Fruit fly (Drosophila melanogaster) whole organism, embryonic: ENCODE data around the gene RfC3.

ENCODE experiments used
- Blimp-1 ChIP-seq: fragments of 200-800 bp; sonication (Bioruptor generic); optimal IDR thresholded peaks from 3 replicates; lab custom pipeline; 2018; ENCODE audit warnings: missing biosample characterization, missing genetic modification characterization, mild to moderate bottlenecking, moderate library complexity, missing genetic modification reagents
- BtbVII ChIP-seq: fragments of 200-800 bp; sonication (Bioruptor generic); optimal IDR thresholded peaks from 3 replicates; lab custom pipeline; 2017; ENCODE audit warnings: missing biosample characterization, mild to moderate bottlenecking, missing genetic modification characterization
- CG10274 ChIP-seq: fragments of 200-800 bp; sonication (Bioruptor generic); optimal IDR thresholded peaks from 3 replicates; lab custom pipeline; 2017; ENCODE audit warnings: missing biosample characterization, mild to moderate bottlenecking, missing genetic modification characterization
- CG10979 ChIP-seq: fragments of 200-800 bp; sonication (Bioruptor generic); optimal IDR thresholded peaks from 2 replicates; lab custom pipeline; 2018; ENCODE audit warnings: missing biosample characterization, mild to moderate bottlenecking, missing genetic modification characterization, moderate library complexity
- CG12236 ChIP-seq: fragments of 200-800 bp; sonication (Bioruptor generic); optimal IDR thresholded peaks from 2 replicates; lab custom pipeline; 2016; ENCODE audit warnings: missing biosample characterization, missing genetic modification characterization
- CG12769 ChIP-seq: fragments of 200-800 bp; sonication (Bioruptor generic); optimal IDR thresholded peaks from 2 replicates; lab custom pipeline; 2019; ENCODE audit warnings: missing biosample characterization, mild to moderate bottlenecking, missing genetic modification characterization, moderate library complexity
- CG12942 ChIP-seq: fragments of 200-800 bp; sonication (Bioruptor generic); optimal IDR thresholded peaks from 3 replicates; lab custom pipeline; 2016; ENCODE audit warnings: missing biosample characterization, missing genetic modification characterization
- CG14050 ChIP-seq: fragments of 200-800 bp; sonication (Bioruptor generic); IDR thresholded peaks from 3 replicates; pipeline ENCODE4 v1.3.6; 2022; ENCODE audit warnings: missing biosample characterization, missing genetic modification characterization
- CG14441 ChIP-seq: fragments of 200-800 bp; sonication (Bioruptor generic); IDR thresholded peaks from 2 replicates; pipeline ENCODE4 v1.3.6; 2022; ENCODE audit warnings: missing biosample characterization, missing genetic modification characterization
- CG15514 ChIP-seq: fragments of 200-800 bp; sonication (Bioruptor generic); optimal IDR thresholded peaks from 3 replicates; lab custom pipeline; 2017; ENCODE audit warnings: missing biosample characterization, missing genetic modification characterization, mild to moderate bottlenecking, moderate library complexity, missing genetic modification reagents
- CG15696 ChIP-seq: fragments of 200-800 bp; sonication (Bioruptor generic); optimal IDR thresholded peaks from 2 replicates; lab custom pipeline; 2019; ENCODE audit warnings: missing biosample characterization, mild to moderate bottlenecking, missing genetic modification characterization, moderate library complexity
- CG17328 ChIP-seq: fragments of 200-800 bp; sonication (Bioruptor generic); IDR thresholded peaks from 2 replicates; pipeline ENCODE4 v1.3.6; 2022; ENCODE audit warnings: missing biosample characterization, missing genetic modification characterization
- CG18599 ChIP-seq: fragments of 200-800 bp; sonication (Bioruptor generic); optimal IDR thresholded peaks from 3 replicates; lab custom pipeline; 2017; ENCODE audit warnings: missing biosample characterization, missing genetic modification characterization, mild to moderate bottlenecking, moderate library complexity, missing genetic modification reagents
- CG3847 ChIP-seq: fragments of 200-800 bp; sonication (Bioruptor generic); IDR thresholded peaks from 2 replicates; pipeline ENCODE4 v1.3.6; 2022; ENCODE audit warnings: missing biosample characterization, missing genetic modification characterization
- CG4730 ChIP-seq: fragments of 200-800 bp; sonication (Bioruptor generic); IDR thresholded peaks from 2 replicates; pipeline ENCODE4 v1.3.6; 2022; ENCODE audit warnings: missing biosample characterization, missing genetic modification characterization
- CG7839 ChIP-seq: fragments of 200-800 bp; sonication (Bioruptor generic); optimal IDR thresholded peaks from 3 replicates; lab custom pipeline; 2018; ENCODE audit warnings: missing biosample characterization, mild to moderate bottlenecking, missing genetic modification characterization, moderate library complexity
- CHES-1-like ChIP-seq: fragments of 200-800 bp; sonication (Bioruptor generic); optimal IDR thresholded peaks from 2 replicates; lab custom pipeline; 2016; ENCODE audit warnings: missing biosample characterization, missing genetic modification characterization
- CTCF ChIP-seq: fragments of 200-800 bp; sonication (Bioruptor generic); optimal IDR thresholded peaks from 2 replicates; lab custom pipeline; 2017; ENCODE audit warnings: missing biosample characterization, mild to moderate bottlenecking, missing genetic modification characterization, moderate library complexity
- E2f1 ChIP-seq: fragments of 200-800 bp; sonication (Bioruptor generic); IDR thresholded peaks from 2 replicates; pipeline ENCODE4 v1.3.6; 2022; ENCODE audit warnings: missing biosample characterization, missing genetic modification characterization
- Ets97D ChIP-seq: fragments of 200-800 bp; sonication (Bioruptor generic); optimal IDR thresholded peaks from 3 replicates; lab custom pipeline; 2016; ENCODE audit warnings: missing biosample characterization, missing genetic modification characterization
- Fer3 ChIP-seq: fragments of 200-800 bp; sonication (Bioruptor generic); optimal IDR thresholded peaks from 2 replicates; lab custom pipeline; 2018; ENCODE audit warnings: missing biosample characterization, mild to moderate bottlenecking, missing genetic modification characterization, moderate library complexity
- HmgZ ChIP-seq: fragments of 200-800 bp; sonication (Bioruptor generic); optimal IDR thresholded peaks from 2 replicates; lab custom pipeline; 2018; ENCODE audit warnings: missing biosample characterization, mild to moderate bottlenecking, missing genetic modification characterization
- Hr3 ChIP-seq: fragments of 200-800 bp; sonication (Bioruptor generic); optimal IDR thresholded peaks from 3 replicates; lab custom pipeline; 2016; ENCODE audit warnings: missing biosample characterization, missing genetic modification characterization
- Lhr ChIP-seq: fragments of 200-800 bp; sonication (Bioruptor generic); optimal IDR thresholded peaks from 3 replicates; lab custom pipeline; 2017; ENCODE audit warnings: mild to moderate bottlenecking, missing biosample characterization, missing genetic modification reagents, missing genetic modification characterization
- Ravus ChIP-seq: fragments of 200-800 bp; sonication (Bioruptor generic); IDR thresholded peaks from 2 replicates; pipeline ENCODE4 v1.3.6; 2022; ENCODE audit warnings: missing biosample characterization, missing genetic modification characterization
- Side ChIP-seq: fragments of 200-800 bp; sonication (Bioruptor generic); optimal IDR thresholded peaks from 2 replicates; lab custom pipeline; 2016; ENCODE audit warnings: missing biosample characterization, missing genetic modification characterization
- Sox100B ChIP-seq: fragments of 200-800 bp; sonication (Bioruptor generic); optimal IDR thresholded peaks from 3 replicates; lab custom pipeline; 2018; ENCODE audit warnings: missing biosample characterization, mild to moderate bottlenecking, missing genetic modification characterization
- Xrp1 ChIP-seq: fragments of 200-800 bp; sonication (Bioruptor generic); IDR thresholded peaks from 2 replicates; pipeline ENCODE4 v1.3.6; 2022; ENCODE audit warnings: missing biosample characterization, missing genetic modification characterization
- al ChIP-seq: fragments of 200-800 bp; sonication (Bioruptor generic); IDR thresholded peaks from 2 replicates; pipeline ENCODE4 v1.3.6; 2022; ENCODE audit warnings: missing biosample characterization, missing genetic modification characterization
- bigmax ChIP-seq: fragments of 200-800 bp; sonication (Bioruptor generic); optimal IDR thresholded peaks from 2 replicates; lab custom pipeline; 2018; ENCODE audit warnings: missing biosample characterization, mild to moderate bottlenecking, missing genetic modification characterization
- btn ChIP-seq: fragments of 200-800 bp; sonication (Bioruptor generic); optimal IDR thresholded peaks from 2 replicates; lab custom pipeline; 2016; ENCODE audit warnings: missing biosample characterization, missing genetic modification characterization
- da ChIP-seq: fragments of 200-800 bp; sonication (Bioruptor generic); optimal IDR thresholded peaks from 2 replicates; lab custom pipeline; 2016; ENCODE audit warnings: missing biosample characterization, missing genetic modification characterization
- danr ChIP-seq: fragments of 200-800 bp; sonication (Bioruptor generic); IDR thresholded peaks from 2 replicates; pipeline ENCODE4 v1.3.6; 2022; ENCODE audit warnings: missing biosample characterization, missing genetic modification characterization
- disco-r ChIP-seq: fragments of 200-800 bp; sonication (Bioruptor generic); optimal IDR thresholded peaks from 2 replicates; lab custom pipeline; 2016; ENCODE audit warnings: missing biosample characterization, missing genetic modification characterization
- eve ChIP-seq, 2 experiments: fragments of >200 bp; optimal IDR thresholded peaks; 2 replicates each; lab custom pipeline; 2017; ENCODE audit warnings: missing biosample characterization in 2 of 2, missing genetic modification characterization in 2 of 2
- fd3F ChIP-seq: fragments of 200-800 bp; sonication (Bioruptor generic); optimal IDR thresholded peaks from 2 replicates; lab custom pipeline; 2018; ENCODE audit warnings: missing biosample characterization, mild to moderate bottlenecking, missing genetic modification characterization, moderate library complexity
- ftz-f1 ChIP-seq: fragments of 200-800 bp; sonication (Bioruptor generic); optimal IDR thresholded peaks from 2 replicates; lab custom pipeline; 2016; ENCODE audit warnings: missing biosample characterization, missing genetic modification characterization
- gt ChIP-seq: fragments of 200-800 bp; sonication (Bioruptor generic); IDR thresholded peaks from 2 replicates; pipeline ENCODE4 v1.3.6; 2022; ENCODE audit warnings: missing biosample characterization, missing genetic modification characterization
- h ChIP-seq: fragments of >200 bp; optimal IDR thresholded peaks from 2 replicates; lab custom pipeline; 2017
- her ChIP-seq: fragments of 200-800 bp; sonication (Bioruptor generic); optimal IDR thresholded peaks from 2 replicates; lab custom pipeline; 2016; ENCODE audit warnings: missing biosample characterization, missing genetic modification characterization
- ind ChIP-seq: fragments of 200-800 bp; sonication (Bioruptor generic); optimal IDR thresholded peaks from 3 replicates; lab custom pipeline; 2016; ENCODE audit warnings: missing biosample characterization, missing genetic modification characterization
- insv ChIP-seq, 2 experiments: fragments of 200-800 bp; sonication (Bioruptor generic); optimal IDR thresholded peaks; 3 replicates each; lab custom pipeline; 2016 to 2018; ENCODE audit warnings: missing biosample characterization in 2 of 2, missing genetic modification characterization in 2 of 2
- luna ChIP-seq: fragments of 200-800 bp; sonication (Bioruptor generic); optimal IDR thresholded peaks from 2 replicates; lab custom pipeline; 2016; ENCODE audit warnings: missing biosample characterization, missing genetic modification characterization
- nau ChIP-seq: fragments of 200-800 bp; sonication (Bioruptor generic); optimal IDR thresholded peaks from 3 replicates; lab custom pipeline; 2017; ENCODE audit warnings: missing biosample characterization, mild to moderate bottlenecking, missing genetic modification characterization, missing genetic modification reagents
- otp ChIP-seq: fragments of 200-800 bp; sonication (Bioruptor generic); IDR thresholded peaks from 3 replicates; pipeline ENCODE4, ENCODE4 v1.3.6; 2022; ENCODE audit warnings: missing biosample characterization, missing genetic modification characterization
- salm ChIP-seq: fragments of 200-800 bp; sonication (Bioruptor generic); optimal IDR thresholded peaks from 2 replicates; lab custom pipeline; 2018; ENCODE audit warnings: missing biosample characterization, mild to moderate bottlenecking, missing genetic modification characterization
- sens ChIP-seq: fragments of 200-800 bp; sonication (Bioruptor generic); peaks from one replicate; lab custom pipeline; 2016; ENCODE audit warnings: missing biosample characterization, missing genetic modification characterization
- sna ChIP-seq: fragments of 200-800 bp; sonication (Bioruptor generic); IDR thresholded peaks from 2 replicates; pipeline ENCODE4 v1.3.6; 2022; ENCODE audit warnings: missing biosample characterization, missing genetic modification characterization; ENCODE audit not compliant: partially characterized antibody
- tll ChIP-seq, 2 experiments: fragments of 200-800 bp in 1 of 2; fragments of >200 bp in 1 of 2; sonication (Bioruptor generic) in 1 of 2; optimal IDR thresholded peaks; 2 replicates each; lab custom pipeline; 2017 to 2019; ENCODE audit warnings: missing biosample characterization in 2 of 2, missing genetic modification characterization in 2 of 2, mild to moderate bottlenecking in 1 of 2, moderate library complexity in 1 of 2
- toy ChIP-seq: fragments of 200-800 bp; sonication (Bioruptor generic); IDR thresholded peaks from 2 replicates; pipeline ENCODE4 v1.3.6; 2022; ENCODE audit warnings: missing biosample characterization, missing genetic modification characterization
- zf30C ChIP-seq: fragments of 200-800 bp; sonication (Bioruptor generic); optimal IDR thresholded peaks from 3 replicates; lab custom pipeline; 2018; ENCODE audit warnings: missing biosample characterization, mild to moderate bottlenecking, missing genetic modification characterization

RfC3 gene

DNA sequence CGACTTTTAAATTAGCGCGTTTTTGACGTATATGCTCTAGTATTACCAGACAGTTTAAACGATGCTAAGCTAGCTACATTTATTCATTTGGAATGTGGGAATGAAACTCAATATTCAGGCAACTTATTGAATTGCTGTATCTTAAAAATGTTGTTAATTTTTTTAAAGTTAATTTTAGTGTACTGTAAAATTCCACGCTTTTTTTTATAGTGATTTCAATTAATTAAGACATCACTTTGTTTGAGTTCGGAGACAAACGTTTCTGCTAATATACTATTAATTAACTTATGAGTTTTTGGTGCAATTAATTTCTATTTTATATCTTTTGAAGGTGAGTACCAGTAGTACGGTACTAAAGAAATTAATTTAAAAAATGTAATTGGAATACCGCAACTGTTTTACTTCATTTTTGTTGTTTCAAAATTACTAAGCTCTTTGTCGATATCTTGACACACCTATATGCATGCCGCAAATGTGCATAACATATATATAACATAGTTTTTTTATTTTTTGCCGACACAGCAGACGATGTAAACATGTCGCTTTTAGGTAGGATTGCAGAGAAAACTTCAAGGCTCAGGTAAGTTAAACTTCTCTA is 32.7 kb upstream of the RfC3 start, which contains the start of the genes Cdk1 and mRpS7 (continued):
- peak; percentile 56 for TF ChIP-seq E2f1 (GFP tag; lab: Robert Waterston, UW)
- TF ChIP-seq CG10274 = no peak
- TF ChIP-seq her = no peak
- peak; percentile 28 for TF ChIP-seq BtbVII
- TF ChIP-seq gt = no peak
- peak; percentile 51; the same call in 1 of the 2 replicates for TF ChIP-seq CG3847 (GFP tag; lab: Robert Waterston, UW)
- TF ChIP-seq Ets97D (GFP tag; lab: Kevin White, UChicago) = peak; percentile 31
- no peak; the same call in 1 of the 2 replicates for TF ChIP-seq Ravus (GFP tag; lab: Robert Waterston, UW)
- peak; percentile 55 for TF ChIP-seq Blimp-1
- TF ChIP-seq HmgZ (tag; lab: Kevin White, UChicago) = peak; percentile 51
- TF ChIP-seq CG18599 = peak; percentile 75
- TF ChIP-seq Lhr = peak; percentile 45
- peak; percentile 74 for TF ChIP-seq Fer3 (tag; lab: Kevin White, UChicago)
- no peak for TF ChIP-seq h
- no peak for TF ChIP-seq CG12769 (tag; lab: Kevin White, UChicago)
- peak; percentile 34 for TF ChIP-seq da (GFP tag; lab: Kevin White, UChicago)
- TF ChIP-seq nau (GFP tag; lab: Kevin White, UChicago) = peak; percentile 12
- no peak for TF ChIP-seq zf30C (GFP tag; lab: Kevin White, UChicago)
- peak; percentile 69 for TF ChIP-seq Xrp1
- TF ChIP-seq fd3F (GFP tag; lab: Kevin White, UChicago) = peak; percentile 66
- TF ChIP-seq CG17328 (GFP tag; lab: Robert Waterston, UW) = peak; percentile 70
- TF ChIP-seq otp = 0 out of 3 replicates have a peak, but pooled peaks have one; percentile 41
- TF ChIP-seq danr (GFP tag; lab: Robert Waterston, UW) = no peak
- peak; percentile 86 for TF ChIP-seq CG7839
- no peak for TF ChIP-seq ftz-f1 (GFP tag; lab: Kevin White, UChicago)
- TF ChIP-seq CG14050 = peak; percentile 41; the same call in 1 of the 3 replicates
- no peak for TF ChIP-seq CG12236 (GFP tag; lab: Kevin White, UChicago)
- peak; percentile 94 for TF ChIP-seq sens (GFP tag; lab: Kevin White, UChicago)
- TF ChIP-seq luna (GFP tag; lab: Kevin White, UChicago) = no peak
- peak; percentile 77 for TF ChIP-seq ind (GFP tag; lab: Kevin White, UChicago)
- peak; percentile 74 for TF ChIP-seq CG14441 (GFP tag; lab: Robert Waterston, UW)
- TF ChIP-seq toy (GFP tag; lab: Robert Waterston, UW) = no peak
- peak; percentile 54 for TF ChIP-seq al (GFP tag; lab: Robert Waterston, UW)
- no peak for TF ChIP-seq bigmax (GFP tag; lab: Kevin White, UChicago)
- no peak for TF ChIP-seq sna
- TF ChIP-seq CG15514 (GFP tag; lab: Kevin White, UChicago) = peak; percentile 68
- no peak for TF ChIP-seq insv (GFP tag; optimal IDR thresholded peaks at IDR 0.05; lab: Kevin White, UChicago)
- TF ChIP-seq CTCF (GFP tag; lab: Kevin White, UChicago) = no peak
- TF ChIP-seq salm (tag; lab: Kevin White, UChicago) = peak; percentile 66
- peak; percentile 18 for TF ChIP-seq Side (GFP tag; lab: Kevin White, UChicago)
- peak in 1 of 2 experiments; percentile 41 for TF ChIP-seq eve (GFP tag; optimal IDR thresholded peaks at IDR 0.05; lab: Kevin White, UChicago)
- TF ChIP-seq CG4730 (GFP tag; lab: Robert Waterston, UW) = peak; percentile 41
- peak; percentile 70 for TF ChIP-seq CG10979 (tag; lab: Kevin White, UChicago)
- no peak for TF ChIP-seq btn (GFP tag; lab: Kevin White, UChicago)
- TF ChIP-seq CG15696 (tag; lab: Kevin White, UChicago) = peak; percentile 60
- TF ChIP-seq CG12942 (GFP tag; lab: Kevin White, UChicago) = peak; percentile 62
- TF ChIP-seq CHES-1-like (GFP tag; lab: Kevin White, UChicago) = peak; percentile 47
- TF ChIP-seq tll (GFP tag; optimal IDR thresholded peaks at IDR 0.05; lab: Kevin White, UChicago) = peak in 1 of 2 experiments; percentile 9
- TF ChIP-seq Hr3 (GFP tag; lab: Kevin White, UChicago) = peak; percentile 80
- peak; percentile 76 for TF ChIP-seq Sox100B (GFP tag; lab: Kevin White, UChicago)
- peak; percentile 18 for TF ChIP-seq disco-r
